Worm (Caenorhabditis elegans) whole organism, late embryonic: Measurements from ENCODE around the gene R08C7.4.

ENCODE experiments used
- C08G9.2 ChIP-seq: sonication (generic microtip); optimal IDR thresholded peaks from 2 replicates; lab custom pipeline; 2016; ENCODE audit warnings: mild to moderate bottlenecking, missing genetic modification characterization, moderate library complexity, missing compliant biosample characterization
- F13H6.1 ChIP-seq: sonication (generic microtip); optimal IDR thresholded peaks from 2 replicates; lab custom pipeline; 2016; ENCODE audit warnings: missing genetic modification characterization, missing compliant biosample characterization
- K02D7.2 ChIP-seq: sonication (generic microtip); optimal IDR thresholded peaks from 2 replicates; lab custom pipeline; 2017; ENCODE audit warnings: mild to moderate bottlenecking, missing genetic modification characterization, missing compliant biosample characterization
- K09A11.1 ChIP-seq: sonication (generic microtip); optimal IDR thresholded peaks from 2 replicates; lab custom pipeline; 2017; ENCODE audit warnings: antibody characterized with exemption, mild to moderate bottlenecking, missing genetic modification characterization, missing compliant biosample characterization; ENCODE audit not compliant: insufficient read depth
- T23F11.4 ChIP-seq: fragments of 200-800 bp; sonication (Bioruptor generic); optimal IDR thresholded peaks from 2 replicates; lab custom pipeline; 2018; ENCODE audit warnings: mild to moderate bottlenecking, missing genetic modification characterization, missing compliant biosample characterization
- Y22D7AL.16 ChIP-seq: sonication (generic microtip); optimal IDR thresholded peaks from 2 replicates; lab custom pipeline; 2016; ENCODE audit warnings: missing genetic modification characterization, missing compliant biosample characterization
- ama-1 ChIP-seq: fragments of 150-350 bp; optimal IDR thresholded peaks from 2 replicates; lab custom pipeline; 2014
- ceh-2 ChIP-seq: sonication (generic microtip); optimal IDR thresholded peaks from 2 replicates; lab custom pipeline; 2016; ENCODE audit warnings: missing genotype, missing genetic modification characterization, missing compliant biosample characterization
- ceh-22 ChIP-seq: sonication (generic microtip); optimal IDR thresholded peaks from 2 replicates; lab custom pipeline; 2017; ENCODE audit warnings: missing biosample characterization, missing genetic modification characterization
- ceh-24 ChIP-seq: sonication (generic microtip); optimal IDR thresholded peaks from 2 replicates; lab custom pipeline; 2016; ENCODE audit warnings: mild to moderate bottlenecking, missing genetic modification characterization, missing compliant biosample characterization
- ceh-30 ChIP-seq: fragments of 150-350 bp; optimal IDR thresholded peaks from 2 replicates; lab custom pipeline; 2014; ENCODE audit warnings: missing biosample characterization, missing genetic modification characterization
- ceh-31 ChIP-seq: sonication (generic microtip); optimal IDR thresholded peaks from 2 replicates; lab custom pipeline; 2016; ENCODE audit warnings: missing genetic modification characterization, missing compliant biosample characterization
- ceh-34 ChIP-seq: sonication (generic microtip); optimal IDR thresholded peaks from 2 replicates; lab custom pipeline; 2016; ENCODE audit warnings: mild to moderate bottlenecking, missing genetic modification characterization, missing compliant biosample characterization
- ceh-45 ChIP-seq: fragments of 200-800 bp; sonication (Bioruptor generic); IDR thresholded peaks from 2 replicates; pipeline ENCODE4 v1.3.6; 2022; ENCODE audit warnings: missing genetic modification reagents, missing genetic modification characterization, missing compliant biosample characterization
- ceh-48 ChIP-seq: sonication (generic microtip); optimal IDR thresholded peaks from 2 replicates; lab custom pipeline; 2016; ENCODE audit warnings: missing genetic modification characterization, inconsistent platforms, missing compliant biosample characterization
- che-1 ChIP-seq: sonication (generic microtip); optimal IDR thresholded peaks from 2 replicates; lab custom pipeline; 2016; ENCODE audit warnings: mild to moderate bottlenecking, missing genetic modification characterization, missing compliant biosample characterization
- dve-1 ChIP-seq: sonication (generic microtip); optimal IDR thresholded peaks from 2 replicates; lab custom pipeline; 2017; ENCODE audit warnings: antibody characterized with exemption, mild to moderate bottlenecking, missing genetic modification characterization, missing compliant biosample characterization
- elt-2 ChIP-seq: sonication (generic microtip); optimal IDR thresholded peaks from 2 replicates; lab custom pipeline; 2016; ENCODE audit warnings: missing genetic modification reagents, missing genetic modification characterization, missing compliant biosample characterization
- elt-4 ChIP-seq: sonication (generic microtip); optimal IDR thresholded peaks from 2 replicates; lab custom pipeline; 2016; ENCODE audit warnings: missing genetic modification characterization, missing compliant biosample characterization
- ets-4 ChIP-seq: sonication (generic microtip); optimal IDR thresholded peaks from 2 replicates; lab custom pipeline; 2016; ENCODE audit warnings: missing genetic modification characterization, missing compliant biosample characterization
- eyg-1 ChIP-seq: sonication (generic microtip); optimal IDR thresholded peaks from 2 replicates; lab custom pipeline; 2016; ENCODE audit warnings: missing genotype, missing genetic modification characterization, missing compliant biosample characterization
- fax-1 ChIP-seq: sonication (generic microtip); optimal IDR thresholded peaks from 2 replicates; lab custom pipeline; 2016; ENCODE audit warnings: missing genotype, missing genetic modification characterization, missing compliant biosample characterization
- fkh-10 ChIP-seq: fragments of 150-350 bp; optimal IDR thresholded peaks from 2 replicates; lab custom pipeline; 2014; ENCODE audit warnings: missing biosample characterization, missing genetic modification reagents, missing genetic modification characterization
- gmeb-2 ChIP-seq: sonication (generic microtip); optimal IDR thresholded peaks from 2 replicates; lab custom pipeline; 2016; ENCODE audit warnings: missing genetic modification characterization, inconsistent platforms, missing compliant biosample characterization
- hlh-15 ChIP-seq: sonication (generic microtip); optimal IDR thresholded peaks from 2 replicates; lab custom pipeline; 2016; ENCODE audit warnings: missing genetic modification characterization, missing compliant biosample characterization
- hlh-30 ChIP-seq: sonication (generic microtip); optimal IDR thresholded peaks from 2 replicates; lab custom pipeline; 2017; ENCODE audit warnings: antibody characterized with exemption, missing genetic modification characterization, missing compliant biosample characterization; ENCODE audit not compliant: insufficient read depth
- hlh-6 ChIP-seq: sonication (generic microtip); optimal IDR thresholded peaks from 2 replicates; lab custom pipeline; 2016; ENCODE audit warnings: missing genotype, missing genetic modification characterization, missing compliant biosample characterization
- lim-6 ChIP-seq: sonication (generic microtip); optimal IDR thresholded peaks from 2 replicates; lab custom pipeline; 2016; ENCODE audit warnings: missing genetic modification characterization, missing compliant biosample characterization
- madf-2 ChIP-seq: sonication (generic microtip); optimal IDR thresholded peaks from 2 replicates; lab custom pipeline; 2017; ENCODE audit warnings: missing genetic modification characterization, missing compliant biosample characterization
- nfya-1 ChIP-seq: sonication (generic microtip); optimal IDR thresholded peaks from 2 replicates; lab custom pipeline; 2017; ENCODE audit warnings: missing genetic modification characterization, mild to moderate bottlenecking, missing compliant biosample characterization, antibody characterized with exemption, moderate library complexity
- nhr-232 ChIP-seq: sonication (generic microtip); optimal IDR thresholded peaks from 2 replicates; lab custom pipeline; 2016; ENCODE audit warnings: missing genetic modification characterization, missing compliant biosample characterization
- pag-3 ChIP-seq: sonication (generic microtip); optimal IDR thresholded peaks from 2 replicates; lab custom pipeline; 2016; ENCODE audit warnings: missing compliant biosample characterization, missing genetic modification characterization, borderline replicate concordance
- pat-9 ChIP-seq: fragments of 200-800 bp; sonication (Bioruptor generic); optimal IDR thresholded peaks from 2 replicates; lab custom pipeline; 2018; ENCODE audit warnings: mild to moderate bottlenecking, missing genetic modification characterization, moderate library complexity, missing compliant biosample characterization
- ref-2 ChIP-seq: sonication (generic microtip); optimal IDR thresholded peaks from 2 replicates; lab custom pipeline; 2016; ENCODE audit warnings: missing genetic modification characterization, missing compliant biosample characterization
- rnt-1 ChIP-seq: sonication (generic microtip); optimal IDR thresholded peaks from 2 replicates; lab custom pipeline; 2016; ENCODE audit warnings: missing genetic modification characterization, missing compliant biosample characterization
- sox-2 ChIP-seq: fragments of 200-800 bp; sonication (Bioruptor generic); IDR thresholded peaks from 2 replicates; pipeline ENCODE4 v1.3.6; 2022; ENCODE audit warnings: missing genetic modification reagents, missing genetic modification characterization, missing compliant biosample characterization
- sox-4 ChIP-seq: sonication (generic microtip); optimal IDR thresholded peaks from 2 replicates; lab custom pipeline; 2017; ENCODE audit warnings: mild to moderate bottlenecking, missing genetic modification characterization, inconsistent platforms, missing compliant biosample characterization
- syd-9 ChIP-seq: sonication (generic microtip); optimal IDR thresholded peaks from 2 replicates; lab custom pipeline; 2016; ENCODE audit warnings: mild to moderate bottlenecking, missing genetic modification characterization, moderate library complexity, missing compliant biosample characterization
- tbx-2 ChIP-seq: sonication (generic microtip); optimal IDR thresholded peaks from 2 replicates; lab custom pipeline; 2016; ENCODE audit warnings: missing genetic modification characterization, missing compliant biosample characterization
- ttx-3 ChIP-seq: sonication (generic microtip); optimal IDR thresholded peaks from 2 replicates; lab custom pipeline; 2016; ENCODE audit warnings: missing genetic modification reagents, missing genetic modification characterization, missing compliant biosample characterization
- unc-42 ChIP-seq: sonication (generic microtip); optimal IDR thresholded peaks from 2 replicates; lab custom pipeline; 2016; ENCODE audit warnings: missing genotype, missing genetic modification characterization, missing compliant biosample characterization
- unc-55 ChIP-seq: sonication (generic microtip); optimal IDR thresholded peaks from 2 replicates; lab custom pipeline; 2017; ENCODE audit warnings: missing biosample characterization, missing genetic modification reagents, missing genetic modification characterization

Gene R08C7.4

DNA sequence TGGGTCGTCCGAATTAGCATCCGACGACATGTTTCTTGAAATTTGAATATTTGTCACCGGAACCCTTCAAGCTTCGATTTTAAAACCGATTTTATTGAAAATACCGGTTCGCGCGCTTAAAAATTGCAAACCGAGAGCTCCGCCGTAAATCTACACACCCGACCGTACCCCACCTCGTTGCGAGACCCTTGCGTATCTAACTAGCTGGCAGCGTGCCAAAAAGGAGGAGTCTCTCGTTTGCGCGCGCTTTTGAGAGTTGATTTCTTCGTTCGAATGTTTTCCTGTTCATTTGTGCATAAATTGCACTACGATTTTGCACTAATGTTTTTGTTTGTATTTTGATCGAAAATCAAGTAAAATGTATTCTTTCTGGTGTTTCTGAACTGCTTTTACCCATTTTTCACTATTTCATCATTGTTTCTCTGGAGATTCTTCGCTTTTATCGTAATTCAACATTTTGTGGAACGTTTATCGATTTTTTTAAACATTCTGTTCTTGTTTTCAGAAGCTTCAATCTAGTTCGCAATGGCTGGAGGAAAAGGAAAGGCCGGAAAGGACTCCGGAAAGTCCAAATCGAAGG is 11.0 kb downstream of the R08C7.4 start, which contains the start of the genes wapl-1 and htz-1 (continued):
- peak; percentile 24 for TF ChIP-seq fax-1 (tag; lab: Kevin White, UChicago)
- TF ChIP-seq rnt-1 (tag; lab: Kevin White, UChicago): peak; percentile 69
- TF ChIP-seq syd-9 (tag; lab: Kevin White, UChicago): peak; percentile 15
- TF ChIP-seq unc-55: peak; percentile 69
- no peak for TF ChIP-seq lim-6
- TF ChIP-seq gmeb-2 (tag; lab: Kevin White, UChicago): no peak
- no peak for TF ChIP-seq elt-4 (tag; lab: Kevin White, UChicago)
- peak; percentile 7 for TF ChIP-seq ceh-48 (tag; lab: Kevin White, UChicago)
- no peak for TF ChIP-seq T23F11.4 (GFP tag; lab: Kevin White, UChicago)
- peak; percentile 95 for TF ChIP-seq nfya-1 (tag; lab: Kevin White, UChicago)
- TF ChIP-seq ceh-31 (tag; lab: Kevin White, UChicago): peak; percentile 67
- peak; percentile 59 for TF ChIP-seq ceh-34 (tag; lab: Kevin White, UChicago)

DNA sequence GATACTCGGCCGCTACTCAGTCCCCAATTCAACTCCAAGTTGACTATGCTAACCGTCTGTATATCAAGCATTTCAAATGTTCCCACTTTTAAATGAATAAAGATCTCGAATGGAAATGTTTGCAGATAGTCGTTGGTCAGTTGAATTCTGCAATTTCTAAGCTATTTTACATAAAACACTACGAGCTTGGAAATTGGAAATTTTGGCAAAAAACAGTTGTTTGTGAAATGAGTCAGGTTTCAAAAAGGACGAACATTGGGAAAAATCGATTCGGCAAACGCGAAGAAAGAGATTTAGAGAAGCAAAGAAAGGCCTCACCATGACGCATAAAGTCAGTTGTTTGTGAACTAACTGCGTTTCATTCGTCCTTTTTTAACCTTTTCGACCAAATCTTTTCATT is 12.1 kb downstream of the R08C7.4 start:
- TF ChIP-seq ama-1 (lab: Kevin White, UChicago): peak; percentile 76
- no peak for TF ChIP-seq dve-1 (tag; lab: Kevin White, UChicago)
- peak; percentile 69 for TF ChIP-seq ceh-48 (tag; lab: Kevin White, UChicago)

- no peak for TF ChIP-seq rnt-1 (tag; lab: Kevin White, UChicago)
- no peak for TF ChIP-seq ceh-45
- no peak for TF ChIP-seq ceh-30
- TF ChIP-seq hlh-6 (tag; lab: Kevin White, UChicago): no peak
- no peak for TF ChIP-seq pag-3 (tag; lab: Kevin White, UChicago)
- TF ChIP-seq pat-9: no peak
- no peak for TF ChIP-seq fkh-10 (GFP tag; lab: Kevin White, UChicago)
- no peak for TF ChIP-seq Y22D7AL.16 (tag; lab: Kevin White, UChicago)
- TF ChIP-seq ceh-48 (tag; lab: Kevin White, UChicago): no peak
- no peak for TF ChIP-seq F13H6.1 (tag; lab: Kevin White, UChicago)
- TF ChIP-seq, all 69 proteins: peak for 0
These were observed 12.3 kb downstream of the R08C7.4 start, which contains the start of gene chat-1 for ce11 chrIV:4447284-4447366. Gene chat-1, plus strand, starts transcription at chrIV:4447331.

ce11 chrIV:4447367-4447766 is 12.5 kb downstream of the R08C7.4 start:
- TF ChIP-seq hlh-15 (tag; lab: Kevin White, UChicago) (no peak), K09A11.1 (tag; lab: Kevin White, UChicago) (no peak), ttx-3 (no peak), ama-1 (lab: Kevin White, UChicago) (no peak), sox-4 (tag; lab: Kevin White, UChicago) (no peak), eyg-1 (no peak), ets-4 (no peak), ceh-24 (tag; lab: Kevin White, UChicago) (no peak), K02D7.2 (tag; lab: Kevin White, UChicago) (no peak), T23F11.4 (GFP tag; lab: Kevin White, UChicago) (no peak), elt-4 (tag; lab: Kevin White, UChicago) (no peak), elt-2 (tag; lab: Kevin White, UChicago) (no peak), che-1 (tag; lab: Kevin White, UChicago) (no peak), nhr-232 (tag; lab: Kevin White, UChicago) (no peak), ceh-2 (no peak), ceh-48 (tag; lab: Kevin White, UChicago) (no peak), ceh-22 (tag; lab: Kevin White, UChicago) (no peak), ref-2 (tag; lab: Kevin White, UChicago) (no peak)

ce11 chrIV:4448343-4448742 is 13.5 kb downstream of the R08C7.4 start:
- no peak for TF ChIP-seq madf-2
- no peak for TF ChIP-seq C08G9.2
- TF ChIP-seq ceh-31 (tag; lab: Kevin White, UChicago): peak; percentile 3
- peak; percentile 45 for TF ChIP-seq hlh-30 (tag; lab: Kevin White, UChicago)
- peak; percentile 73 for TF ChIP-seq sox-2
- peak; percentile 13 for TF ChIP-seq tbx-2 (tag; lab: Kevin White, UChicago)
- TF ChIP-seq syd-9 (tag; lab: Kevin White, UChicago): no peak
- TF ChIP-seq unc-42 (tag; lab: Kevin White, UChicago): peak; percentile 10
- TF ChIP-seq, all 69 proteins: peak for 5
